Worm (Caenorhabditis elegans) whole organism, mixed stage, embryonic: Measurements from ENCODE around the gene nhr-190.

Source experiments
- M03D4.4 ChIP-seq: sonication (generic microtip); optimal IDR thresholded peaks from 2 replicates; lab custom pipeline; 2017; ENCODE audit warnings: mild to moderate bottlenecking, missing genetic modification characterization, missing compliant biosample characterization
- bed-3 ChIP-seq: fragments of 200-800 bp; sonication (Bioruptor generic); optimal IDR thresholded peaks from 3 replicates; lab custom pipeline; 2018; ENCODE audit warnings: mild to moderate bottlenecking, missing genetic modification characterization, moderate library complexity, missing compliant biosample characterization
- ceh-39 ChIP-seq: fragments of 150-350 bp; optimal IDR thresholded peaks from 2 replicates; lab custom pipeline; 2014; ENCODE audit warnings: missing biosample characterization, missing genetic modification characterization
- ceh-43 ChIP-seq: fragments of 200-800 bp; sonication (Bioruptor generic); optimal IDR thresholded peaks from 2 replicates; lab custom pipeline; 2018; ENCODE audit warnings: mild to moderate bottlenecking, missing genetic modification characterization, moderate library complexity, missing compliant biosample characterization
- ceh-83 ChIP-seq: fragments of 200-800 bp; sonication (Bioruptor generic); optimal IDR thresholded peaks from 2 replicates; lab custom pipeline; 2018; ENCODE audit warnings: mild to moderate bottlenecking, missing genetic modification characterization, missing compliant biosample characterization
- ces-1 ChIP-seq: fragments of 150-350 bp; optimal IDR thresholded peaks from 2 replicates; lab custom pipeline; 2014; ENCODE audit warnings: missing biosample characterization, missing genetic modification reagents, missing genetic modification characterization
- cnd-1 ChIP-seq: fragments of 200-800 bp; sonication (Bioruptor generic); optimal IDR thresholded peaks from 2 replicates; lab custom pipeline; 2018; ENCODE audit warnings: mild to moderate bottlenecking, missing genetic modification characterization, missing compliant biosample characterization
- drap-1 ChIP-seq: fragments of 200-800 bp; sonication (Bioruptor generic); optimal IDR thresholded peaks from 3 replicates; lab custom pipeline; 2018; ENCODE audit warnings: mild to moderate bottlenecking, missing genetic modification characterization, missing compliant biosample characterization
- elt-1 ChIP-seq: sonication (generic microtip); optimal IDR thresholded peaks from 2 replicates; lab custom pipeline; 2017; ENCODE audit warnings: missing genetic modification characterization, mild to moderate bottlenecking, missing compliant biosample characterization, antibody characterized with exemption, moderate library complexity, borderline replicate concordance; ENCODE audit not compliant: insufficient read depth
- elt-3 ChIP-seq: fragments of 150-350 bp; optimal IDR thresholded peaks from 2 replicates; lab custom pipeline; 2014; ENCODE audit warnings: missing biosample characterization, missing genetic modification characterization
- flh-1 ChIP-seq: fragments of 200-800 bp; sonication (Bioruptor generic); optimal IDR thresholded peaks from 2 replicates; lab custom pipeline; 2018; ENCODE audit warnings: mild to moderate bottlenecking, missing genetic modification characterization, moderate library complexity, missing compliant biosample characterization
- ham-2 ChIP-seq: fragments of 200-800 bp; sonication (Bioruptor generic); optimal IDR thresholded peaks from 2 replicates; lab custom pipeline; 2018; ENCODE audit warnings: mild to moderate bottlenecking, missing genetic modification characterization, missing compliant biosample characterization
- hlh-1 ChIP-seq: fragments of 150-350 bp; optimal IDR thresholded peaks from 2 replicates; lab custom pipeline; 2014; ENCODE audit warnings: missing biosample characterization, missing genetic modification reagents, missing genetic modification characterization
- lin-13 ChIP-seq: fragments of 150-350 bp; optimal IDR thresholded peaks from 2 replicates; lab custom pipeline; 2014; ENCODE audit warnings: missing biosample characterization, missing genetic modification characterization
- lin-32 ChIP-seq: fragments of 200-800 bp; sonication (Bioruptor generic); optimal IDR thresholded peaks from 2 replicates; lab custom pipeline; 2018; ENCODE audit warnings: mild to moderate bottlenecking, missing genetic modification characterization, missing compliant biosample characterization
- lsy-2 ChIP-seq: fragments of 150-350 bp; optimal IDR thresholded peaks from 2 replicates; lab custom pipeline; 2014; ENCODE audit warnings: missing biosample characterization, missing genetic modification characterization
- mab-5 ChIP-seq: fragments of 150-350 bp; optimal IDR thresholded peaks from 2 replicates; lab custom pipeline; 2014; ENCODE audit warnings: missing biosample characterization, missing genetic modification characterization
- mls-2 ChIP-seq: sonication (generic microtip); optimal IDR thresholded peaks from 2 replicates; lab custom pipeline; 2016; ENCODE audit warnings: mild to moderate bottlenecking, missing genetic modification characterization, moderate library complexity, missing compliant biosample characterization
- nhr-12 ChIP-seq: fragments of 150-350 bp; optimal IDR thresholded peaks from 2 replicates; lab custom pipeline; 2014; ENCODE audit warnings: missing biosample characterization, missing genetic modification characterization
- nhr-2 ChIP-seq: fragments of 150-350 bp; optimal IDR thresholded peaks from 2 replicates; lab custom pipeline; 2014; ENCODE audit warnings: missing biosample characterization, missing genetic modification characterization
- nhr-237 ChIP-seq: fragments of 150-350 bp; optimal IDR thresholded peaks from 2 replicates; lab custom pipeline; 2014; ENCODE audit warnings: missing biosample characterization, missing genetic modification characterization
- nhr-28 ChIP-seq: fragments of 150-350 bp; optimal IDR thresholded peaks from 2 replicates; lab custom pipeline; 2014; ENCODE audit warnings: missing biosample characterization, missing genetic modification characterization
- nhr-76 ChIP-seq: sonication (generic microtip); optimal IDR thresholded peaks from 2 replicates; lab custom pipeline; 2017; ENCODE audit warnings: missing biosample characterization, missing genetic modification characterization
- pha-4 ChIP-seq: fragments of 150-350 bp; optimal IDR thresholded peaks from 2 replicates; lab custom pipeline; 2018; ENCODE audit warnings: missing biosample characterization, missing genetic modification reagents, missing genetic modification characterization
- sem-2 ChIP-seq: fragments of 200-800 bp; sonication (Bioruptor generic); optimal IDR thresholded peaks from 2 replicates; lab custom pipeline; 2018; ENCODE audit warnings: mild to moderate bottlenecking, missing genetic modification characterization, missing compliant biosample characterization
- snpc-4 ChIP-seq: fragments of 150-350 bp; optimal IDR thresholded peaks from 2 replicates; lab custom pipeline; 2014; ENCODE audit warnings: missing biosample characterization, missing genetic modification characterization
- sptf-1 ChIP-seq: sonication (generic microtip); optimal IDR thresholded peaks from 2 replicates; lab custom pipeline; 2017; ENCODE audit warnings: mild to moderate bottlenecking, missing genetic modification characterization, moderate library complexity, missing compliant biosample characterization
- tbx-8 ChIP-seq: fragments of 200-800 bp; sonication (Bioruptor generic); optimal IDR thresholded peaks from 2 replicates; lab custom pipeline; 2018; ENCODE audit warnings: mild to moderate bottlenecking, missing genetic modification characterization, moderate library complexity, missing compliant biosample characterization
- unc-120 ChIP-seq: sonication (generic microtip); optimal IDR thresholded peaks from 2 replicates; lab custom pipeline; 2017; ENCODE audit warnings: missing genetic modification characterization, missing compliant biosample characterization; ENCODE audit not compliant: poor library complexity, severe bottlenecking
- unc-39 ChIP-seq: fragments of 150-350 bp; optimal IDR thresholded peaks from 2 replicates; lab custom pipeline; 2014; ENCODE audit warnings: missing biosample characterization, missing genetic modification characterization
- unc-62 ChIP-seq: fragments of 150-350 bp; optimal IDR thresholded peaks from 2 replicates; lab custom pipeline; 2014; ENCODE audit warnings: missing biosample characterization, missing genetic modification reagents, missing genetic modification characterization
- zip-8 ChIP-seq: fragments of 150-350 bp; optimal IDR thresholded peaks from 2 replicates; lab custom pipeline; 2014; ENCODE audit warnings: missing biosample characterization, missing genetic modification characterization
- ztf-11 ChIP-seq: fragments of 150-350 bp; optimal IDR thresholded peaks from 2 replicates; lab custom pipeline; 2014; ENCODE audit warnings: missing biosample characterization, missing genetic modification characterization

nhr-190 gene

ce11 chrV:609671-610070 lies 33.1 kb downstream of the nhr-190 start, which contains the start of gene srlf-36:
Gene srlf-36 (minus strand): TSS chrV:609771.
- TF ChIP-seq sptf-1 (no peak), nhr-28 (no peak), unc-39 (tag; lab: Kevin White, UChicago) (no peak), nhr-76 (tag; lab: Kevin White, UChicago) (no peak), bed-3 (no peak), tbx-8 (GFP tag; lab: Kevin White, UChicago) (no peak), mls-2 (tag; lab: Kevin White, UChicago) (no peak), ztf-11 (tag; lab: Kevin White, UChicago) (no peak), ceh-83 (no peak), nhr-2 (tag; lab: Kevin White, UChicago) (no peak), unc-62 (GFP tag; lab: Kevin White, UChicago) (no peak), lin-13 (no peak), ham-2 (GFP tag; lab: Kevin White, UChicago) (no peak), nhr-12 (tag; lab: Kevin White, UChicago) (no peak), M03D4.4 (tag; lab: Kevin White, UChicago) (no peak), pha-4 (tag; lab: Kevin White, UChicago) (no peak), nhr-237 (tag; lab: Kevin White, UChicago) (no peak)

DNA sequence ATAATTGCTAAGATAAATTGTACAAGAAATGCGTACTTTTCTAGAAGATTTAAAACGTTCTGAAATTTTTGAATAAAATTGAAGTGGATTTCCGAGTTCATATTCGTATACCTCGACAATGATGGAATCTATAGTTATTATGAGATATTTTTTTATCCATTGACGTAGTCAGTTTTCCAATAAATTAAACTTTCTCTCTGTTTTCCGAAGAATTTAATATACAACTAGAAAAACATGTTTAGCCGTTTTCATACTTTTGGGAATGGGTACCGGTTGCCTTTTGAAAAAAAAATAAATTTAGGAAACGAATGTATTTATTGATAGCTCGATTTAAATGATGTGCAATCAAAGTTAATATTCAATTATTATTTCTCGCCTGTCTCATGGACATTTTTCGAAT lies 33.9 kb downstream of the nhr-190 start, which contains the start of gene srw-109:
Gene srw-109, minus strand, starts transcription at position 101 of the 400 bp plus-strand sequence.
- no peak for TF ChIP-seq sem-2
- no peak for TF ChIP-seq pha-4 (tag; lab: Kevin White, UChicago)
- no peak for TF ChIP-seq nhr-2 (tag; lab: Kevin White, UChicago)
- TF ChIP-seq lin-13: no peak
- TF ChIP-seq mls-2 (tag; lab: Kevin White, UChicago): no peak
- TF ChIP-seq lin-32 (GFP tag; lab: Kevin White, UChicago): no peak
- TF ChIP-seq elt-3 (tag; lab: Kevin White, UChicago): no peak
- TF ChIP-seq nhr-237 (tag; lab: Kevin White, UChicago): no peak
- TF ChIP-seq cnd-1: no peak

DNA sequence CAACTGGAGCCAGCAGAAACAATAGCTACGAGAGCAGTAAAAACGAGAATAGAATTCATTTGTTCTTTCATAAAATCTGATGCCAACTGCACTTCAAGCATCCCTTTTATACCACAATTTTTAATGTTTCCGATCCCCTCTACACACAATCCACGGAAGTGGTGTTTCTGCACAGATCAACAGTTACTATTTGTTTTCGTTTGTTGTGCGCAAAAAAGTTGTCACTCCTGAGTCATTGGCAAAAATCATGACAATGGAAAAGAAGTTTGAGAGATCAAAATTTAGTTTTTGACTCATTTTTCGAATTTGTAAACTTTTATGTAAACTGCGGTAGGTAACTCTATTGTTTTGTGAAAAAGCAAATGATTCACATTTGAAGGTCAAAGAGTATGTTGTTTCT lies 38.6 kb downstream of the nhr-190 start, which contains the start of gene srlf-37:
Gene srlf-37, minus strand, starts transcription at position 101 of the 400 bp plus-strand sequence.
- TF ChIP-seq mab-5 (tag; lab: Kevin White, UChicago): no peak
- TF ChIP-seq lin-32 (GFP tag; lab: Kevin White, UChicago): no peak
- TF ChIP-seq nhr-237 (tag; lab: Kevin White, UChicago): no peak
- no peak for TF ChIP-seq ztf-11 (tag; lab: Kevin White, UChicago)
- no peak for TF ChIP-seq pha-4 (tag; lab: Kevin White, UChicago)
- no peak for TF ChIP-seq elt-1
- TF ChIP-seq unc-39 (tag; lab: Kevin White, UChicago): no peak
- no peak for TF ChIP-seq lsy-2 (tag; lab: Kevin White, UChicago)
- no peak for TF ChIP-seq bed-3
- no peak for TF ChIP-seq unc-120 (tag; lab: Kevin White, UChicago)
- no peak for TF ChIP-seq ces-1
- no peak for TF ChIP-seq nhr-12 (tag; lab: Kevin White, UChicago)
- TF ChIP-seq nhr-2 (tag; lab: Kevin White, UChicago): no peak
- TF ChIP-seq ham-2 (GFP tag; lab: Kevin White, UChicago): no peak
- no peak for TF ChIP-seq sem-2
- no peak for TF ChIP-seq ceh-43 (GFP tag; lab: Kevin White, UChicago)

- TF ChIP-seq ztf-11 (tag; lab: Kevin White, UChicago): no peak
- no peak for TF ChIP-seq lin-32 (GFP tag; lab: Kevin White, UChicago)
- TF ChIP-seq drap-1: no peak
- no peak for TF ChIP-seq ceh-39 (tag; lab: Kevin White, UChicago)
- no peak for TF ChIP-seq lin-13
- no peak for TF ChIP-seq hlh-1
- TF ChIP-seq mls-2 (tag; lab: Kevin White, UChicago): no peak
- TF ChIP-seq ceh-83: no peak
- TF ChIP-seq mab-5 (tag; lab: Kevin White, UChicago): no peak
- TF ChIP-seq lsy-2 (tag; lab: Kevin White, UChicago): no peak
- no peak for TF ChIP-seq zip-8 (tag; lab: Kevin White, UChicago)
- TF ChIP-seq unc-39 (tag; lab: Kevin White, UChicago): no peak
Measured at ce11 chrV:600231-600630, 42.5 kb downstream of the nhr-190 start, which contains the start of gene nhr-251. Gene nhr-251 (plus strand): TSS chrV:600531.

- TF ChIP-seq ceh-43 (GFP tag; lab: Kevin White, UChicago): no peak
- no peak for TF ChIP-seq ces-1
- TF ChIP-seq ceh-39 (tag; lab: Kevin White, UChicago): no peak
- TF ChIP-seq flh-1 (GFP tag; lab: Kevin White, UChicago): no peak
- TF ChIP-seq pha-4 (tag; lab: Kevin White, UChicago): no peak
- no peak for TF ChIP-seq mab-5 (tag; lab: Kevin White, UChicago)
- no peak for TF ChIP-seq nhr-28
- TF ChIP-seq lin-32 (GFP tag; lab: Kevin White, UChicago): no peak
- TF ChIP-seq lsy-2 (tag; lab: Kevin White, UChicago): no peak
- no peak for TF ChIP-seq ham-2 (GFP tag; lab: Kevin White, UChicago)
- TF ChIP-seq snpc-4: no peak
- TF ChIP-seq drap-1: no peak
- TF ChIP-seq tbx-8 (GFP tag; lab: Kevin White, UChicago): no peak
- TF ChIP-seq unc-62 (GFP tag; lab: Kevin White, UChicago): no peak
- no peak for TF ChIP-seq ceh-83
Measured at ce11 chrV:599783-600182, 42.9 kb downstream of the nhr-190 start.
